Fruit fly (Drosophila melanogaster): ENCODE results near the gene mRpL15.

dm6 chr3L:20442674-20443313, 6.8 kb upstream of the mRpL15 start:
- TF ChIP-seq kay (GFP tag; ENCODE audit: borderline replicate concordance) (no peak), CG11617 (GFP tag; optimal IDR thresholded peaks at IDR 0.05) (no peak), CG5204 (GFP tag; optimal IDR thresholded peaks at IDR 0.05) (no peak), cnc (optimal IDR thresholded peaks at IDR 0.05) (no peak), cic (GFP tag; optimal IDR thresholded peaks at IDR 0.05) (no peak), CG12768 (GFP tag; optimal IDR thresholded peaks at IDR 0.05) (no peak), CG7045 (GFP tag; optimal IDR thresholded peaks at IDR 0.05) (no peak), Hr96 (GFP tag; optimal IDR thresholded peaks at IDR 0.05) (no peak)
